Fruit fly (Drosophila melanogaster) whole organism, embryonic: ENCODE results near the gene Pde11.

ENCODE experiments used
- B-H1 ChIP-seq: fragments of 200-800 bp; sonication (Bioruptor generic); IDR thresholded peaks from 3 replicates; pipeline ENCODE4 v1.3.6; 2022; ENCODE audit warnings: missing biosample characterization, missing genetic modification characterization
- CG10274 ChIP-seq: fragments of 200-800 bp; sonication (Bioruptor generic); optimal IDR thresholded peaks from 3 replicates; lab custom pipeline; 2017; ENCODE audit warnings: missing biosample characterization, mild to moderate bottlenecking, missing genetic modification characterization
- CG11695 ChIP-seq: fragments of 200-800 bp; sonication (Bioruptor generic); IDR thresholded peaks from 3 replicates; pipeline ENCODE4 v1.3.6; 2022; ENCODE audit warnings: missing biosample characterization, missing genetic modification characterization
- CG12769 ChIP-seq: fragments of 200-800 bp; sonication (Bioruptor generic); optimal IDR thresholded peaks from 2 replicates; lab custom pipeline; 2019; ENCODE audit warnings: missing biosample characterization, mild to moderate bottlenecking, missing genetic modification characterization, moderate library complexity
- CG13624 ChIP-seq: fragments of 200-800 bp; sonication (Bioruptor generic); optimal IDR thresholded peaks from 2 replicates; lab custom pipeline; 2016; ENCODE audit warnings: missing biosample characterization, missing genetic modification characterization
- CG15269 ChIP-seq: fragments of 200-800 bp; sonication (Bioruptor generic); optimal IDR thresholded peaks from 2 replicates; lab custom pipeline; 2018; ENCODE audit warnings: missing biosample characterization, mild to moderate bottlenecking, missing genetic modification characterization, moderate library complexity
- CG1529 ChIP-seq: fragments of 200-800 bp; sonication (Bioruptor generic); optimal IDR thresholded peaks from 3 replicates; lab custom pipeline; 2018; ENCODE audit warnings: missing biosample characterization, missing genetic modification characterization
- CG15601 ChIP-seq: fragments of 200-800 bp; sonication (Bioruptor generic); optimal IDR thresholded peaks from 3 replicates; lab custom pipeline; 2019; ENCODE audit warnings: missing biosample characterization, mild to moderate bottlenecking, missing genetic modification characterization, moderate library complexity
- CG1602 ChIP-seq: fragments of 200-800 bp; sonication (Bioruptor generic); optimal IDR thresholded peaks from 3 replicates; lab custom pipeline; 2016; ENCODE audit warnings: missing biosample characterization, missing genetic modification characterization
- CG17186 ChIP-seq: fragments of 200-800 bp; sonication (Bioruptor generic); optimal IDR thresholded peaks from 3 replicates; lab custom pipeline; 2017; ENCODE audit warnings: missing biosample characterization, missing genetic modification reagents, missing genetic modification characterization
- CG17361 ChIP-seq: fragments of 200-800 bp; sonication (Bioruptor generic); IDR thresholded peaks from 3 replicates; pipeline ENCODE4 v1.3.6; 2022; ENCODE audit warnings: missing biosample characterization, missing genetic modification characterization
- CG18764 ChIP-seq: fragments of 200-800 bp; sonication (Bioruptor generic); optimal IDR thresholded peaks from 3 replicates; lab custom pipeline; 2016; ENCODE audit warnings: missing biosample characterization, missing genetic modification characterization
- CG2712 ChIP-seq: fragments of 200-800 bp; optimal IDR thresholded peaks from 3 replicates; lab custom pipeline; 2019; ENCODE audit warnings: missing biosample characterization, mild to moderate bottlenecking, missing genetic modification characterization, moderate library complexity
- CG32772 ChIP-seq: fragments of 200-800 bp; sonication (Bioruptor generic); IDR thresholded peaks from 2 replicates; pipeline ENCODE4 v1.3.6; 2022; ENCODE audit warnings: missing biosample characterization, missing genetic modification characterization
- CG34376 ChIP-seq: fragments of 200-800 bp; sonication (Bioruptor generic); optimal IDR thresholded peaks from 2 replicates; lab custom pipeline; 2018; ENCODE audit warnings: missing biosample characterization, mild to moderate bottlenecking, missing genetic modification characterization
- CG3995 ChIP-seq: fragments of 200-800 bp; sonication (Bioruptor generic); optimal IDR thresholded peaks from 3 replicates; lab custom pipeline; 2016; ENCODE audit warnings: missing biosample characterization, missing genetic modification characterization
- CG4404 ChIP-seq: fragments of 200-800 bp; sonication (Bioruptor generic); IDR thresholded peaks from 2 replicates; pipeline ENCODE4 v1.3.6; 2022; ENCODE audit warnings: missing biosample characterization, missing genetic modification characterization
- CG5953 ChIP-seq: fragments of 200-800 bp; sonication (Bioruptor generic); IDR thresholded peaks from 2 replicates; pipeline ENCODE4 v1.3.6; 2022; ENCODE audit warnings: missing biosample characterization, missing genetic modification characterization
- CG7928 ChIP-seq: fragments of 200-800 bp; sonication (Bioruptor generic); optimal IDR thresholded peaks from 2 replicates; lab custom pipeline; 2017; ENCODE audit warnings: missing biosample characterization, mild to moderate bottlenecking, missing genetic modification characterization
- CG8478 ChIP-seq: fragments of >200 bp; optimal IDR thresholded peaks from 2 replicates; lab custom pipeline; 2018
- CG9437 ChIP-seq: fragments of 200-800 bp; sonication (Bioruptor generic); optimal IDR thresholded peaks from 2 replicates; lab custom pipeline; 2018; ENCODE audit warnings: missing biosample characterization, mild to moderate bottlenecking, missing genetic modification characterization
- CG9876 ChIP-seq: fragments of 200-800 bp; sonication (Bioruptor generic); optimal IDR thresholded peaks from 2 replicates; lab custom pipeline; 2016; ENCODE audit warnings: missing biosample characterization, missing genetic modification characterization
- Camta ChIP-seq: fragments of 200-800 bp; sonication (Bioruptor generic); optimal IDR thresholded peaks from 2 replicates; lab custom pipeline; 2016; ENCODE audit warnings: missing biosample characterization, missing genetic modification characterization
- Dref ChIP-seq: fragments of 200-800 bp; sonication (Bioruptor generic); IDR thresholded peaks from 2 replicates; pipeline ENCODE4 v1.3.6; 2022; ENCODE audit warnings: missing biosample characterization, missing genetic modification characterization
- Gug ChIP-seq: fragments of 200-800 bp; sonication (Bioruptor generic); IDR thresholded peaks from 4 replicates; pipeline ENCODE4 v1.3.6; 2022; ENCODE audit warnings: missing biosample characterization, missing genetic modification characterization
- HLHmδ ChIP-seq: fragments of 200-800 bp; sonication (Bioruptor generic); optimal IDR thresholded peaks from 2 replicates; lab custom pipeline; 2018; ENCODE audit warnings: missing biosample characterization, mild to moderate bottlenecking, missing genetic modification characterization, moderate library complexity
- HmgD ChIP-seq: fragments of 200-800 bp; sonication (Bioruptor generic); optimal IDR thresholded peaks from 3 replicates; lab custom pipeline; 2016; ENCODE audit warnings: missing biosample characterization, missing genetic modification characterization
- Jarid2 ChIP-seq: fragments of 200-800 bp; sonication (Bioruptor generic); optimal IDR thresholded peaks from 3 replicates; lab custom pipeline; 2017; ENCODE audit warnings: mild to moderate bottlenecking, missing biosample characterization, missing genetic modification reagents, missing genetic modification characterization
- NFAT ChIP-seq: fragments of 200-800 bp; sonication (Bioruptor generic); IDR thresholded peaks from 2 replicates; pipeline ENCODE4 v1.3.6; 2022; ENCODE audit warnings: missing biosample characterization, missing genetic modification characterization
- Six4 ChIP-seq: fragments of 200-800 bp; sonication (Bioruptor generic); optimal IDR thresholded peaks from 2 replicates; lab custom pipeline; 2016; ENCODE audit warnings: missing biosample characterization, missing genetic modification characterization
- Sox102F ChIP-seq: fragments of 200-800 bp; sonication (Bioruptor generic); optimal IDR thresholded peaks from 2 replicates; lab custom pipeline; 2018; ENCODE audit warnings: missing biosample characterization, mild to moderate bottlenecking, missing genetic modification characterization, moderate library complexity
- Ssrp ChIP-seq: fragments of 200-800 bp; sonication (Bioruptor generic); optimal IDR thresholded peaks from 2 replicates; lab custom pipeline; 2018; ENCODE audit warnings: missing biosample characterization, mild to moderate bottlenecking, missing genetic modification characterization, moderate library complexity
- Tbp ChIP-seq: fragments of >200 bp; optimal IDR thresholded peaks from 2 replicates; lab custom pipeline; 2018; ENCODE audit warnings: missing biosample characterization, missing genetic modification characterization
- ab ChIP-seq: fragments of 200-800 bp; sonication (Bioruptor generic); optimal IDR thresholded peaks from 2 replicates; lab custom pipeline; 2016; ENCODE audit warnings: missing biosample characterization, missing genetic modification characterization
- bbx ChIP-seq: fragments of 200-800 bp; sonication (Bioruptor generic); IDR thresholded peaks from 2 replicates; pipeline ENCODE4 v1.3.6; 2022; ENCODE audit warnings: missing biosample characterization, missing genetic modification characterization; ENCODE audit not compliant: partially characterized antibody
- crol ChIP-seq: fragments of 200-800 bp; sonication (Bioruptor generic); IDR thresholded peaks from 2 replicates; pipeline ENCODE4 v1.3.6; 2022; ENCODE audit warnings: missing biosample characterization, missing genetic modification characterization
- emc ChIP-seq: fragments of 200-800 bp; sonication (Bioruptor generic); optimal IDR thresholded peaks from 2 replicates; lab custom pipeline; 2016; ENCODE audit warnings: missing biosample characterization, missing genetic modification characterization
- grn ChIP-seq: fragments of 200-800 bp; sonication (Bioruptor generic); optimal IDR thresholded peaks from 3 replicates; lab custom pipeline; 2017; ENCODE audit warnings: missing biosample characterization, missing genetic modification characterization
- gsb ChIP-seq: fragments of 200-800 bp; sonication (Bioruptor generic); IDR thresholded peaks from 2 replicates; pipeline ENCODE4 v1.3.6; 2022; ENCODE audit warnings: missing biosample characterization, missing genetic modification characterization
- hkb ChIP-seq, 2 experiments: fragments of 200-800 bp in 1 of 2; fragments of >200 bp in 1 of 2; sonication (Bioruptor generic) in 1 of 2; IDR thresholded peaks in 1 of 2; optimal IDR thresholded peaks in 1 of 2; 2 replicates each; pipeline versions ENCODE4 v1.3.6 to Lab custom; 2017 to 2022; ENCODE audit warnings: missing biosample characterization in 1 of 2, missing genetic modification characterization in 1 of 2
- knrl ChIP-seq: fragments of 200-800 bp; sonication (Bioruptor generic); IDR thresholded peaks from 3 replicates; pipeline ENCODE4 v1.3.6; 2022; ENCODE audit warnings: missing biosample characterization, missing genetic modification characterization; ENCODE audit not compliant: partially characterized antibody
- lov ChIP-seq, 2 experiments: fragments of 200-800 bp in 1 of 2; fragments of >200 bp in 1 of 2; sonication (Bioruptor generic) in 1 of 2; IDR thresholded peaks in 1 of 2; optimal IDR thresholded peaks in 1 of 2; 2 replicates in 1 of 2; 3 replicates in 1 of 2; pipeline versions ENCODE4 v1.3.6 to Lab custom; 2017 to 2022; ENCODE audit warnings: missing biosample characterization in 1 of 2, missing genetic modification characterization in 1 of 2
- nerfin-2 ChIP-seq: fragments of 200-800 bp; sonication (Bioruptor generic); IDR thresholded peaks from 2 replicates; pipeline ENCODE4 v1.3.6; 2022; ENCODE audit warnings: missing biosample characterization, missing genetic modification characterization; ENCODE audit not compliant: partially characterized antibody
- onecut ChIP-seq: fragments of 200-800 bp; sonication (Bioruptor generic); IDR thresholded peaks from 2 replicates; pipeline ENCODE4 v1.3.6; 2022; ENCODE audit warnings: missing biosample characterization, missing genetic modification characterization
- otp ChIP-seq: fragments of 200-800 bp; sonication (Bioruptor generic); IDR thresholded peaks from 3 replicates; pipeline ENCODE4, ENCODE4 v1.3.6; 2022; ENCODE audit warnings: missing biosample characterization, missing genetic modification characterization
- phol ChIP-seq: fragments of 200-800 bp; sonication (Bioruptor generic); optimal IDR thresholded peaks from 3 replicates; lab custom pipeline; 2018; ENCODE audit warnings: missing biosample characterization, mild to moderate bottlenecking, missing genetic modification characterization, moderate library complexity
- sqz ChIP-seq: fragments of 200-800 bp; sonication (Bioruptor generic); optimal IDR thresholded peaks from 3 replicates; lab custom pipeline; 2018; ENCODE audit warnings: missing biosample characterization, mild to moderate bottlenecking, missing genetic modification characterization
- stwl ChIP-seq: fragments of 200-800 bp; sonication (Bioruptor generic); optimal IDR thresholded peaks from 3 replicates; lab custom pipeline; 2018; ENCODE audit warnings: missing biosample characterization, mild to moderate bottlenecking, missing genetic modification characterization, moderate library complexity
- vfl ChIP-seq: fragments of 200-800 bp; sonication (Bioruptor generic); optimal IDR thresholded peaks from 2 replicates; lab custom pipeline; 2016; ENCODE audit warnings: missing biosample characterization, missing genetic modification characterization

Gene Pde11

dm6 chr2L:18590100-18590941, at the start of gene Pde11, which contains the start of gene CG15160 (continued):
- TF ChIP-seq CG8478, result no peak
- peak; percentile 83; the same call in 2 of the 4 replicates for TF ChIP-seq Gug (GFP tag; lab: Robert Waterston, UW)
- TF ChIP-seq gsb, result no peak
- TF ChIP-seq CG12769 (tag; lab: Kevin White, UChicago), result no peak
- TF ChIP-seq CG7928, result no peak
- no peak for TF ChIP-seq CG9437 (GFP tag; lab: Kevin White, UChicago)
- no peak for TF ChIP-seq CG15269
- peak; percentile 100 for TF ChIP-seq bbx (GFP tag; lab: Robert Waterston, UW)
- TF ChIP-seq CG34376 (GFP tag; lab: Kevin White, UChicago), result no peak
- no peak for TF ChIP-seq HmgD
- TF ChIP-seq CG32772 (GFP tag; lab: Robert Waterston, UW), result peak; percentile 24; the same call in 1 of the 2 replicates
- TF ChIP-seq HLHmδ (GFP tag; lab: Kevin White, UChicago), result no peak
- no peak for TF ChIP-seq CG2712
- TF ChIP-seq Jarid2 (GFP tag; lab: Kevin White, UChicago), result peak; percentile 38
- TF ChIP-seq CG1602 (GFP tag; lab: Kevin White, UChicago), result peak; percentile 32
- no peak for TF ChIP-seq sqz (GFP tag; lab: Kevin White, UChicago)
- TF ChIP-seq grn (GFP tag; lab: Kevin White, UChicago), result no peak
- peak; percentile 39 for TF ChIP-seq CG18764 (GFP tag; lab: Kevin White, UChicago)
- TF ChIP-seq Six4, result no peak
- peak; percentile 50 for TF ChIP-seq vfl (GFP tag; lab: Kevin White, UChicago)
- peak; percentile 11 for TF ChIP-seq CG9876
- no peak for TF ChIP-seq CG11695
- TF ChIP-seq Camta, result peak; percentile 20
- peak; percentile 35 for TF ChIP-seq CG15601 (tag; lab: Kevin White, UChicago)
- no peak for TF ChIP-seq hkb (optimal IDR thresholded peaks at IDR 0.05; lab: Kevin White, UChicago)
- TF ChIP-seq hkb (GFP tag; IDR thresholded peaks at IDR 0.05; lab: Robert Waterston, UW), result no peak
- TF ChIP-seq CG17186 (GFP tag; lab: Kevin White, UChicago), result peak; percentile 77
- no peak for TF ChIP-seq Sox102F
- TF ChIP-seq lov (optimal IDR thresholded peaks at IDR 0.05; lab: Kevin White, UChicago), result no peak
- no peak for TF ChIP-seq lov (GFP tag; IDR thresholded peaks at IDR 0.05; lab: Robert Waterston, UW)
- TF ChIP-seq Tbp (GFP tag; lab: Kevin White, UChicago), result no peak
- TF ChIP-seq CG1529 (GFP tag; lab: Kevin White, UChicago), result no peak
- TF ChIP-seq NFAT (GFP tag; lab: Robert Waterston, UW), result peak; percentile 50; the same call in 1 of the 2 replicates
- TF ChIP-seq phol (tag; lab: Kevin White, UChicago), result peak; percentile 68
- TF ChIP-seq CG10274, result no peak
- TF ChIP-seq Ssrp (tag; lab: Kevin White, UChicago), result no peak
- no peak for TF ChIP-seq CG4404 (GFP tag; lab: Robert Waterston, UW)
- no peak for TF ChIP-seq CG5953 (GFP tag; lab: Robert Waterston, UW)
- no peak for TF ChIP-seq B-H1
- TF ChIP-seq emc (GFP tag; lab: Kevin White, UChicago), result no peak
- peak; percentile 88 for TF ChIP-seq Dref (GFP tag; lab: Robert Waterston, UW)
- TF ChIP-seq knrl (GFP tag; lab: Robert Waterston, UW), result peak; percentile 100
- peak; percentile 75 for TF ChIP-seq CG17361 (GFP tag; lab: Robert Waterston, UW)
- no peak for TF ChIP-seq otp (GFP tag; lab: Robert Waterston, UW)
- TF ChIP-seq nerfin-2 (GFP tag; lab: Robert Waterston, UW), result peak; percentile 99
- peak; percentile 85 for TF ChIP-seq stwl (tag; lab: Kevin White, UChicago)
- TF ChIP-seq crol (GFP tag; lab: Robert Waterston, UW), result no peak
- no peak for TF ChIP-seq onecut
- TF ChIP-seq CG13624 (GFP tag; lab: Kevin White, UChicago), result peak; percentile 56
- TF ChIP-seq CG3995 (GFP tag; lab: Kevin White, UChicago), result peak; percentile 8
- TF ChIP-seq ab (GFP tag; lab: Kevin White, UChicago), result peak; percentile 20
